Worm (Caenorhabditis elegans) whole organism, mixed stage, embryonic: ENCODE measurements around the gene ttr-38.

ENCODE experiments used
- blmp-1 ChIP-seq: fragments of 150-350 bp; optimal IDR thresholded peaks from 2 replicates; lab custom pipeline; 2014; ENCODE audit warnings: missing biosample characterization, missing genetic modification characterization
- ceh-39 ChIP-seq: fragments of 150-350 bp; optimal IDR thresholded peaks from 2 replicates; lab custom pipeline; 2014; ENCODE audit warnings: missing biosample characterization, missing genetic modification characterization
- ces-1 ChIP-seq: fragments of 150-350 bp; optimal IDR thresholded peaks from 2 replicates; lab custom pipeline; 2014; ENCODE audit warnings: missing biosample characterization, missing genetic modification reagents, missing genetic modification characterization
- cnd-1 ChIP-seq: fragments of 200-800 bp; sonication (Bioruptor generic); optimal IDR thresholded peaks from 2 replicates; lab custom pipeline; 2018; ENCODE audit warnings: mild to moderate bottlenecking, missing genetic modification characterization, missing compliant biosample characterization
- drap-1 ChIP-seq: fragments of 200-800 bp; sonication (Bioruptor generic); optimal IDR thresholded peaks from 3 replicates; lab custom pipeline; 2018; ENCODE audit warnings: mild to moderate bottlenecking, missing genetic modification characterization, missing compliant biosample characterization
- elt-1 ChIP-seq: sonication (generic microtip); optimal IDR thresholded peaks from 2 replicates; lab custom pipeline; 2017; ENCODE audit warnings: missing genetic modification characterization, mild to moderate bottlenecking, missing compliant biosample characterization, antibody characterized with exemption, moderate library complexity, borderline replicate concordance; ENCODE audit not compliant: insufficient read depth
- elt-3 ChIP-seq: fragments of 150-350 bp; optimal IDR thresholded peaks from 2 replicates; lab custom pipeline; 2014; ENCODE audit warnings: missing biosample characterization, missing genetic modification characterization
- flh-1 ChIP-seq: fragments of 200-800 bp; sonication (Bioruptor generic); optimal IDR thresholded peaks from 2 replicates; lab custom pipeline; 2018; ENCODE audit warnings: mild to moderate bottlenecking, missing genetic modification characterization, moderate library complexity, missing compliant biosample characterization
- ham-2 ChIP-seq: fragments of 200-800 bp; sonication (Bioruptor generic); optimal IDR thresholded peaks from 2 replicates; lab custom pipeline; 2018; ENCODE audit warnings: mild to moderate bottlenecking, missing genetic modification characterization, missing compliant biosample characterization
- hlh-1 ChIP-seq: fragments of 150-350 bp; optimal IDR thresholded peaks from 2 replicates; lab custom pipeline; 2014; ENCODE audit warnings: missing biosample characterization, missing genetic modification reagents, missing genetic modification characterization
- lin-13 ChIP-seq: fragments of 150-350 bp; optimal IDR thresholded peaks from 2 replicates; lab custom pipeline; 2014; ENCODE audit warnings: missing biosample characterization, missing genetic modification characterization
- lin-32 ChIP-seq: fragments of 200-800 bp; sonication (Bioruptor generic); optimal IDR thresholded peaks from 2 replicates; lab custom pipeline; 2018; ENCODE audit warnings: mild to moderate bottlenecking, missing genetic modification characterization, missing compliant biosample characterization
- lsy-2 ChIP-seq: fragments of 150-350 bp; optimal IDR thresholded peaks from 2 replicates; lab custom pipeline; 2014; ENCODE audit warnings: missing biosample characterization, missing genetic modification characterization
- mab-5 ChIP-seq: fragments of 150-350 bp; optimal IDR thresholded peaks from 2 replicates; lab custom pipeline; 2014; ENCODE audit warnings: missing biosample characterization, missing genetic modification characterization
- mep-1 ChIP-seq: fragments of 150-350 bp; optimal IDR thresholded peaks from 2 replicates; lab custom pipeline; 2017; ENCODE audit warnings: missing biosample characterization, missing genetic modification reagents, missing genetic modification characterization, inconsistent platforms
- mls-2 ChIP-seq: sonication (generic microtip); optimal IDR thresholded peaks from 2 replicates; lab custom pipeline; 2016; ENCODE audit warnings: mild to moderate bottlenecking, missing genetic modification characterization, moderate library complexity, missing compliant biosample characterization
- nhr-12 ChIP-seq: fragments of 150-350 bp; optimal IDR thresholded peaks from 2 replicates; lab custom pipeline; 2014; ENCODE audit warnings: missing biosample characterization, missing genetic modification characterization
- nhr-237 ChIP-seq: fragments of 150-350 bp; optimal IDR thresholded peaks from 2 replicates; lab custom pipeline; 2014; ENCODE audit warnings: missing biosample characterization, missing genetic modification characterization
- nhr-28 ChIP-seq: fragments of 150-350 bp; optimal IDR thresholded peaks from 2 replicates; lab custom pipeline; 2014; ENCODE audit warnings: missing biosample characterization, missing genetic modification characterization
- nhr-76 ChIP-seq: sonication (generic microtip); optimal IDR thresholded peaks from 2 replicates; lab custom pipeline; 2017; ENCODE audit warnings: missing biosample characterization, missing genetic modification characterization
- pha-4 ChIP-seq: fragments of 150-350 bp; optimal IDR thresholded peaks from 2 replicates; lab custom pipeline; 2018; ENCODE audit warnings: missing biosample characterization, missing genetic modification reagents, missing genetic modification characterization
- sem-2 ChIP-seq: fragments of 200-800 bp; sonication (Bioruptor generic); optimal IDR thresholded peaks from 2 replicates; lab custom pipeline; 2018; ENCODE audit warnings: mild to moderate bottlenecking, missing genetic modification characterization, missing compliant biosample characterization
- snpc-4 ChIP-seq: fragments of 150-350 bp; optimal IDR thresholded peaks from 2 replicates; lab custom pipeline; 2014; ENCODE audit warnings: missing biosample characterization, missing genetic modification characterization
- sptf-1 ChIP-seq: sonication (generic microtip); optimal IDR thresholded peaks from 2 replicates; lab custom pipeline; 2017; ENCODE audit warnings: mild to moderate bottlenecking, missing genetic modification characterization, moderate library complexity, missing compliant biosample characterization
- tbx-8 ChIP-seq: fragments of 200-800 bp; sonication (Bioruptor generic); optimal IDR thresholded peaks from 2 replicates; lab custom pipeline; 2018; ENCODE audit warnings: mild to moderate bottlenecking, missing genetic modification characterization, moderate library complexity, missing compliant biosample characterization
- unc-120 ChIP-seq: sonication (generic microtip); optimal IDR thresholded peaks from 2 replicates; lab custom pipeline; 2017; ENCODE audit warnings: missing genetic modification characterization, missing compliant biosample characterization; ENCODE audit not compliant: poor library complexity, severe bottlenecking
- unc-39 ChIP-seq: fragments of 150-350 bp; optimal IDR thresholded peaks from 2 replicates; lab custom pipeline; 2014; ENCODE audit warnings: missing biosample characterization, missing genetic modification characterization
- unc-62 ChIP-seq: fragments of 150-350 bp; optimal IDR thresholded peaks from 2 replicates; lab custom pipeline; 2014; ENCODE audit warnings: missing biosample characterization, missing genetic modification reagents, missing genetic modification characterization
- ztf-11 ChIP-seq: fragments of 150-350 bp; optimal IDR thresholded peaks from 2 replicates; lab custom pipeline; 2014; ENCODE audit warnings: missing biosample characterization, missing genetic modification characterization

The ttr-38 gene

ce11 chrX:9295471-9295870, 18.8 kb downstream of the ttr-38 start:
- no peak for TF ChIP-seq mls-2 (tag; lab: Kevin White, UChicago)
- TF ChIP-seq, all 35 proteins: peak for 0

ce11 chrX:9291345-9291744, 23.0 kb downstream of the ttr-38 start, which contains the start of gene B0416.3:
TSS of gene B0416.3 (plus strand) at chrX:9291645.
- TF ChIP-seq ceh-39 (tag; lab: Kevin White, UChicago), result no peak
- TF ChIP-seq elt-1 (tag; lab: Kevin White, UChicago), result no peak
- TF ChIP-seq unc-62 (GFP tag; lab: Kevin White, UChicago), result no peak
- no peak for TF ChIP-seq lsy-2 (tag; lab: Kevin White, UChicago)
- TF ChIP-seq lin-32 (GFP tag; lab: Kevin White, UChicago), result no peak
- TF ChIP-seq, all 35 proteins: peak for 0

- no peak for TF ChIP-seq ztf-11 (tag; lab: Kevin White, UChicago)
- no peak for TF ChIP-seq cnd-1
- no peak for TF ChIP-seq unc-39
- TF ChIP-seq unc-62 (GFP tag; lab: Kevin White, UChicago), result no peak
- no peak for TF ChIP-seq sem-2
- no peak for TF ChIP-seq tbx-8
- TF ChIP-seq pha-4 (tag; lab: Kevin White, UChicago), result no peak
- TF ChIP-seq ceh-39 (tag; lab: Kevin White, UChicago), result no peak
- TF ChIP-seq hlh-1 (tag; lab: Kevin White, UChicago), result no peak
Measured at ce11 chrX:9283026-9283425, 31.3 kb downstream of the ttr-38 start, which contains the start of gene B0416.11. TSS of gene B0416.11 (minus strand) at chrX:9283126.

- TF ChIP-seq mep-1, result no peak
- no peak for TF ChIP-seq lsy-2 (tag; lab: Kevin White, UChicago)
- no peak for TF ChIP-seq snpc-4 (tag; lab: Kevin White, UChicago)
- TF ChIP-seq sptf-1, result no peak
Measured at ce11 chrX:9278653-9279052, 35.6 kb downstream of the ttr-38 start, which contains the start of gene B0416.4. TSS of gene B0416.4 (plus strand) at chrX:9278953.

- TF ChIP-seq nhr-237 (tag; lab: Kevin White, UChicago) (no peak), nhr-76 (tag; lab: Kevin White, UChicago) (no peak), elt-3 (tag; lab: Kevin White, UChicago) (no peak), mab-5 (tag; lab: Kevin White, UChicago) (no peak), nhr-28 (no peak), unc-62 (GFP tag; lab: Kevin White, UChicago) (no peak), mep-1 (no peak), pha-4 (tag; lab: Kevin White, UChicago) (no peak), mls-2 (tag; lab: Kevin White, UChicago) (no peak), unc-120 (tag; lab: Kevin White, UChicago) (no peak), nhr-12 (tag; lab: Kevin White, UChicago) (no peak), ztf-11 (tag; lab: Kevin White, UChicago) (no peak), sem-2 (no peak), flh-1 (GFP tag; lab: Kevin White, UChicago) (no peak), blmp-1 (tag; lab: Kevin White, UChicago) (no peak), sptf-1 (no peak), elt-1 (tag; lab: Kevin White, UChicago) (no peak), lin-32 (GFP tag; lab: Kevin White, UChicago) (no peak), snpc-4 (tag; lab: Kevin White, UChicago) (no peak), unc-39 (no peak)
Measured at ce11 chrX:9274574-9274973, 39.7 kb downstream of the ttr-38 start, which contains the start of gene B0416.10. TSS of gene B0416.10 (minus strand) at chrX:9274674.

ce11 chrX:9271886-9272285, 42.4 kb downstream of the ttr-38 start:
- TF ChIP-seq sptf-1, result no peak
- TF ChIP-seq mep-1, result peak; percentile 11
- no peak for TF ChIP-seq drap-1 (GFP tag; lab: Kevin White, UChicago)
- no peak for TF ChIP-seq sem-2
- TF ChIP-seq elt-1 (tag; lab: Kevin White, UChicago), result peak; percentile 60

ce11 chrX:9270753-9271152, 43.5 kb downstream of the ttr-38 start, which contains the start of gene B0416.5:
TSS of gene B0416.5 (minus strand) at chrX:9270853.
- TF ChIP-seq nhr-28 (no peak), lin-32 (GFP tag; lab: Kevin White, UChicago) (no peak), lin-13 (tag; lab: Kevin White, UChicago) (no peak), ham-2 (GFP tag; lab: Kevin White, UChicago) (no peak), ces-1 (no peak), nhr-237 (tag; lab: Kevin White, UChicago) (no peak), ztf-11 (tag; lab: Kevin White, UChicago) (no peak)
